Worm (Caenorhabditis elegans) whole organism, midembryonic: Measurements from ENCODE around the gene K10H10.12.

Experiments
- T22C8.4 ChIP-seq: fragments of 200-800 bp; sonication (Bioruptor generic); IDR thresholded peaks from 2 replicates; pipeline ENCODE4 v1.3.6; 2022; ENCODE audit warnings: missing genetic modification characterization, missing compliant biosample characterization
- flt-1 ChIP-seq: fragments of 200-800 bp; sonication (Bioruptor generic); IDR thresholded peaks from 2 replicates; pipeline ENCODE4 v1.3.6; 2022; ENCODE audit warnings: missing genetic modification characterization, missing compliant biosample characterization
- med-1 ChIP-seq: sonication (generic microtip); optimal IDR thresholded peaks from 2 replicates; lab custom pipeline; 2017; ENCODE audit warnings: missing genetic modification characterization, mild to moderate bottlenecking, missing compliant biosample characterization, antibody characterized with exemption, missing genetic modification reagents; ENCODE audit not compliant: insufficient read depth
- ref-1 ChIP-seq: fragments of 200-800 bp; sonication (Bioruptor generic); conservative IDR thresholded peaks from 2 replicates; pipeline ENCODE4 v1.3.6; 2022; ENCODE audit warnings: missing genetic modification reagents, missing genetic modification characterization, missing compliant biosample characterization
- tab-1 ChIP-seq: fragments of 200-800 bp; sonication (Bioruptor generic); IDR thresholded peaks from 2 replicates; pipeline ENCODE4 v1.3.6; 2022; ENCODE audit warnings: missing genetic modification characterization, missing compliant biosample characterization

ce11 chrII:14494014-14494413 is 12.1 kb downstream of the K10H10.12 start:
- TF ChIP-seq T22C8.4: no peak
- TF ChIP-seq flt-1: no peak
- no peak for TF ChIP-seq tab-1 (GFP tag; lab: Robert Waterston, UW)
- TF ChIP-seq med-1: no peak
- TF ChIP-seq ref-1: no peak
